Fruit fly (Drosophila melanogaster): ENCODE data around the gene Zasp67.

Gene Zasp67

DNA sequence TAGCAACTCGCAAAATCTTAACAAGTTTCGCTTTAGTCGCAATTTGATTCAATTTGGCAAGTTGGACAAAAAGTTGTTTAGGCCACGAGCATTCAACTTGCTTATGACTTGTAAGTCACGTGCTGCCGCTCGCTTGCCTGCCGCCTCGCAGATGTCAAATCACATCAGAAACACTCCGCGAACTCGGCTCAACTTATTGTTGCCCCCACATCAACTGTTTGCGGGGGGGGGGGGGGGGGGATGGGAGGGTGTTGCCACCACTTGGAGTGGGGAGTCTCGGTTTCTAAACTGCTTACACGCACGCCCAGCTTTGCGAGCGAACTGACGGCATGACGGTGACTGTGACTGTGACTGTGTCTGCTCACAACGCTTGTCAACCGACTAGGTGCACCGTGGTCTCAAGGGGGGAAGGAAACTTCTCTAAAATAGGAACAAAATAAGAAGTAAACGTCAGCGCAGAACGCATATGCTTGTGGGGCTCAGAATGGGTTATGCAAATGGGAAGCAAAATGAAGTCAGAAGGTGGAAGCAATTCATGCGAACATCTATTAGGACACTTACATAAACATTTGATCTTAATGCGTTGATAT, 20.6 kb downstream of the Zasp67 start:
- TF ChIP-seq cwo (GFP tag; optimal IDR thresholded peaks at IDR 0.05): peak; percentile 71
- no peak for TF ChIP-seq prd (optimal IDR thresholded peaks at IDR 0.05)
- 0 out of 3 replicates have a peak, but pooled peaks have one; percentile 11 for TF ChIP-seq prd (GFP tag; IDR thresholded peaks at IDR 0.05)
- no peak for TF ChIP-seq tup (GFP tag; optimal IDR thresholded peaks at IDR 0.05)
- TF ChIP-seq H2.0 (GFP tag; IDR thresholded peaks at IDR 0.05): no peak
- peak; percentile 32; the same call in 1 of the 3 replicates for TF ChIP-seq z (GFP tag; IDR thresholded peaks at IDR 0.05)
- no peak for TF ChIP-seq CG14860 (GFP tag; IDR thresholded peaks at IDR 0.05; ENCODE audit: partially characterized antibody)
- no peak for TF ChIP-seq inv (GFP tag; IDR thresholded peaks at IDR 0.05; ENCODE audit: partially characterized antibody)
- no peak for TF ChIP-seq Doc3 (GFP tag; IDR thresholded peaks at IDR 0.05; ENCODE audit: partially characterized antibody)
- 0 out of 2 replicates have a peak, but pooled peaks have one; percentile 24 for TF ChIP-seq CG32532 (GFP tag; IDR thresholded peaks at IDR 0.05)
- no peak for TF ChIP-seq CG32772 (GFP tag; IDR thresholded peaks at IDR 0.05)
- TF ChIP-seq Dbx (GFP tag; IDR thresholded peaks at IDR 0.05): 0 out of 3 replicates have a peak, but pooled peaks have one; percentile 11
- peak; percentile 1 for TF ChIP-seq CG1832 (GFP tag; optimal IDR thresholded peaks at IDR 0.05)
- TF ChIP-seq NC2β (GFP tag; optimal IDR thresholded peaks at IDR 0.05): no peak
- no peak for TF ChIP-seq BEAF-32 (GFP tag; optimal IDR thresholded peaks at IDR 0.05)
- 0 out of 4 replicates have a peak, but pooled peaks have one; percentile 11 for TF ChIP-seq chinmo (GFP tag; IDR thresholded peaks at IDR 0.05; ENCODE audit: partially characterized antibody)
- peak; percentile 61 for TF ChIP-seq crol (GFP tag; IDR thresholded peaks at IDR 0.05)
- TF ChIP-seq zfh1 (GFP tag; IDR thresholded peaks at IDR 0.05): 0 out of 3 replicates have a peak, but pooled peaks have one; percentile 8
- TF ChIP-seq CG3995 (GFP tag; optimal IDR thresholded peaks at IDR 0.05): peak; percentile 71
- 0 out of 2 replicates have a peak, but pooled peaks have one; percentile 8 for TF ChIP-seq gsb (GFP tag; IDR thresholded peaks at IDR 0.05)

DNA sequence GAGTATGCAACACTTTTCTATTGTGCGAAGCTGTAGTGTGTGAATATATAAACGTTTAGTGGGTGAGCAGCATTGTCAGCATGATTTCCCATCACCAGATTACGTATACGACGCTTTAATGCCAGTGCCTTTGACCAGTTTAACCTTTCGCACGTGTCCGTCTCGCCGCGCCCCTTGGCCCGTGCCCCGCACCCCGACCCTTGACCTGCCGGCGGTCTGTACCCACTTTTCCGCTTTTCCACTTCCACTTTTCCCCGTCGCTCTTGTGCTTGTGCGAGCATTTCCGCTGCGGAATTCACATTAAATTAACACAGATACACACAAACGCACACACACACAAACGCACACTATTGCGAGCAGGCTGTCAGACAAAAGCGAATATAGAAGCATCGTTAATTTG, 21.8 kb downstream of the Zasp67 start:
- TF ChIP-seq Hey (tag; optimal IDR thresholded peaks at IDR 0.05) (peak; percentile 18), abd-A (tag; optimal IDR thresholded peaks at IDR 0.05) (peak; percentile 64), lab (GFP tag; optimal IDR thresholded peaks at IDR 0.05) (no peak), CG8924 (tag; optimal IDR thresholded peaks at IDR 0.05) (no peak), Neu2 (GFP tag; optimal IDR thresholded peaks at IDR 0.05; ENCODE audit: borderline replicate concordance) (no peak), stc (GFP tag; IDR thresholded peaks at IDR 0.05) (no peak), sob (GFP tag; IDR thresholded peaks at IDR 0.05) (0 out of 2 replicates have a peak, but pooled peaks have one; percentile 9), ase (GFP tag; IDR thresholded peaks at IDR 0.05) (no peak), cwo (GFP tag; optimal IDR thresholded peaks at IDR 0.05) (peak; percentile 75), Med (GFP tag) (peak; percentile 60), kni (GFP tag; optimal IDR thresholded peaks at IDR 0.05) (no peak), Ets65A (GFP tag) (peak; percentile 53), crol (GFP tag; IDR thresholded peaks at IDR 0.05) (peak; percentile 67), CG18476 (GFP tag; optimal IDR thresholded peaks at IDR 0.05) (no peak), pum (GFP tag; optimal IDR thresholded peaks at IDR 0.05) (no peak)

DNA sequence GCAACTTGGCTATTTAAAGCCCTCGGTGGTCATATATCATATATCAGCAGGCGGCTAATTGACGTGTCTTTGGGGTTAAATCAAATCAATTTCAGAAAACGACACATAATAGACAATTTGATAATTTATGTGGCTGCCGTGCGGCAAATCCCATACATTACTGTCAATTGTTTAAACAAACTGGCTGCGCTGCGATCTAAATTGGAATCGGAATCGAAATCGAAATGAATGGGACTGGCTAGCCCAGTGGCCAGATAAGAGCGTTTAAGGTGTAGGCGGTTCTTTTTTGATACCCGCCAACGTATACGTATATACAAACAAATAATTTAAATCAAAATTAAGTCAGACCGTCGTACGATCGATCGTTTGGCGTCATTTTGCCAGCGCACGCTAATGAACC, 29.1 kb downstream of the Zasp67 start:
- TF ChIP-seq org-1 (GFP tag; optimal IDR thresholded peaks at IDR 0.05) (no peak), run (tag; optimal IDR thresholded peaks at IDR 0.05) (no peak), Spps (tag; optimal IDR thresholded peaks at IDR 0.05) (no peak), sug (tag; optimal IDR thresholded peaks at IDR 0.05) (peak; percentile 51), H2.0 (GFP tag; IDR thresholded peaks at IDR 0.05) (no peak), sd (tag; optimal IDR thresholded peaks at IDR 0.05) (no peak), CG1529 (GFP tag; optimal IDR thresholded peaks at IDR 0.05) (no peak), grn (GFP tag; optimal IDR thresholded peaks at IDR 0.05) (peak; percentile 57), Ravus (GFP tag; IDR thresholded peaks at IDR 0.05) (no peak), CG6765 (GFP tag; optimal IDR thresholded peaks at IDR 0.05) (no peak), lab (GFP tag; optimal IDR thresholded peaks at IDR 0.05) (peak; percentile 94), CG11093 (GFP tag; IDR thresholded peaks at IDR 0.05) (no peak), ase (GFP tag; IDR thresholded peaks at IDR 0.05) (no peak), CG6254 (GFP tag; optimal IDR thresholded peaks at IDR 0.05) (no peak), fd96Cb (tag; optimal IDR thresholded peaks at IDR 0.05) (no peak), CG4617 (GFP tag; optimal IDR thresholded peaks at IDR 0.05; ENCODE audit: borderline replicate concordance) (no peak), pita (GFP tag; optimal IDR thresholded peaks at IDR 0.05) (no peak), exex (tag; optimal IDR thresholded peaks at IDR 0.05) (peak; percentile 75)

Measured in whole organism, embryonic.